Worm (Caenorhabditis elegans) whole organism, late embryonic: ENCODE results near the gene nhr-88.

Experiments used
- C38D4.7 ChIP-seq: fragments of 200-800 bp; sonication (Bioruptor generic); optimal IDR thresholded peaks from 2 replicates; lab custom pipeline; 2018; ENCODE audit warnings: mild to moderate bottlenecking, missing genetic modification characterization, moderate library complexity, missing compliant biosample characterization
- K09A11.1 ChIP-seq: sonication (generic microtip); optimal IDR thresholded peaks from 2 replicates; lab custom pipeline; 2017; ENCODE audit warnings: antibody characterized with exemption, mild to moderate bottlenecking, missing genetic modification characterization, missing compliant biosample characterization; ENCODE audit not compliant: insufficient read depth
- Y22D7AL.16 ChIP-seq: sonication (generic microtip); optimal IDR thresholded peaks from 2 replicates; lab custom pipeline; 2016; ENCODE audit warnings: missing genetic modification characterization, missing compliant biosample characterization
- ceh-18 ChIP-seq: sonication (generic microtip); optimal IDR thresholded peaks from 2 replicates; lab custom pipeline; 2016; ENCODE audit warnings: missing genetic modification characterization, missing compliant biosample characterization
- ceh-22 ChIP-seq: sonication (generic microtip); optimal IDR thresholded peaks from 2 replicates; lab custom pipeline; 2017; ENCODE audit warnings: missing biosample characterization, missing genetic modification characterization
- ceh-30 ChIP-seq: fragments of 150-350 bp; optimal IDR thresholded peaks from 2 replicates; lab custom pipeline; 2014; ENCODE audit warnings: missing biosample characterization, missing genetic modification characterization
- ceh-31 ChIP-seq: sonication (generic microtip); optimal IDR thresholded peaks from 2 replicates; lab custom pipeline; 2016; ENCODE audit warnings: missing genetic modification characterization, missing compliant biosample characterization
- ceh-34 ChIP-seq: sonication (generic microtip); optimal IDR thresholded peaks from 2 replicates; lab custom pipeline; 2016; ENCODE audit warnings: mild to moderate bottlenecking, missing genetic modification characterization, missing compliant biosample characterization
- ceh-9 ChIP-seq: sonication (generic microtip); optimal IDR thresholded peaks from 2 replicates; lab custom pipeline; 2016; ENCODE audit warnings: mild to moderate bottlenecking, missing genetic modification characterization, inconsistent platforms, missing compliant biosample characterization
- dmd-4 ChIP-seq: sonication (generic microtip); optimal IDR thresholded peaks from 2 replicates; lab custom pipeline; 2016; ENCODE audit warnings: borderline replicate concordance, missing genetic modification characterization, missing compliant biosample characterization
- dve-1 ChIP-seq: sonication (generic microtip); optimal IDR thresholded peaks from 2 replicates; lab custom pipeline; 2017; ENCODE audit warnings: antibody characterized with exemption, mild to moderate bottlenecking, missing genetic modification characterization, missing compliant biosample characterization
- elt-2 ChIP-seq: sonication (generic microtip); optimal IDR thresholded peaks from 2 replicates; lab custom pipeline; 2016; ENCODE audit warnings: missing genetic modification reagents, missing genetic modification characterization, missing compliant biosample characterization
- ets-4 ChIP-seq: sonication (generic microtip); optimal IDR thresholded peaks from 2 replicates; lab custom pipeline; 2016; ENCODE audit warnings: missing genetic modification characterization, missing compliant biosample characterization
- eyg-1 ChIP-seq: sonication (generic microtip); optimal IDR thresholded peaks from 2 replicates; lab custom pipeline; 2016; ENCODE audit warnings: missing genotype, missing genetic modification characterization, missing compliant biosample characterization
- fkh-10 ChIP-seq: fragments of 150-350 bp; optimal IDR thresholded peaks from 2 replicates; lab custom pipeline; 2014; ENCODE audit warnings: missing biosample characterization, missing genetic modification reagents, missing genetic modification characterization
- fkh-6 ChIP-seq: sonication (generic microtip); optimal IDR thresholded peaks from 2 replicates; lab custom pipeline; 2016; ENCODE audit warnings: missing genetic modification characterization, missing compliant biosample characterization
- hlh-13 ChIP-seq: fragments of 200-800 bp; sonication (Bioruptor generic); optimal IDR thresholded peaks from 2 replicates; lab custom pipeline; 2018; ENCODE audit warnings: mild to moderate bottlenecking, missing genetic modification characterization, missing compliant biosample characterization
- hlh-15 ChIP-seq: sonication (generic microtip); optimal IDR thresholded peaks from 2 replicates; lab custom pipeline; 2016; ENCODE audit warnings: missing genetic modification characterization, missing compliant biosample characterization
- hlh-30 ChIP-seq: sonication (generic microtip); optimal IDR thresholded peaks from 2 replicates; lab custom pipeline; 2017; ENCODE audit warnings: antibody characterized with exemption, missing genetic modification characterization, missing compliant biosample characterization; ENCODE audit not compliant: insufficient read depth
- hlh-8 ChIP-seq: sonication (generic microtip); optimal IDR thresholded peaks from 2 replicates; lab custom pipeline; 2016; ENCODE audit warnings: missing genotype, missing genetic modification characterization, missing compliant biosample characterization
- lim-6 ChIP-seq: sonication (generic microtip); optimal IDR thresholded peaks from 2 replicates; lab custom pipeline; 2016; ENCODE audit warnings: missing genetic modification characterization, missing compliant biosample characterization
- madf-2 ChIP-seq: sonication (generic microtip); optimal IDR thresholded peaks from 2 replicates; lab custom pipeline; 2017; ENCODE audit warnings: missing genetic modification characterization, missing compliant biosample characterization
- mec-3 ChIP-seq: sonication (generic microtip); optimal IDR thresholded peaks from 2 replicates; lab custom pipeline; 2016; ENCODE audit warnings: borderline replicate concordance, missing genetic modification characterization, missing compliant biosample characterization
- nfya-1 ChIP-seq: sonication (generic microtip); optimal IDR thresholded peaks from 2 replicates; lab custom pipeline; 2017; ENCODE audit warnings: missing genetic modification characterization, mild to moderate bottlenecking, missing compliant biosample characterization, antibody characterized with exemption, moderate library complexity
- nhr-11 ChIP-seq: fragments of 150-350 bp; optimal IDR thresholded peaks from 2 replicates; lab custom pipeline; 2014; ENCODE audit warnings: missing biosample characterization, missing genetic modification characterization
- npax-4 ChIP-seq: sonication (generic microtip); optimal IDR thresholded peaks from 2 replicates; lab custom pipeline; 2016; ENCODE audit warnings: missing genetic modification characterization, missing compliant biosample characterization
- odd-2 ChIP-seq: sonication (generic microtip); optimal IDR thresholded peaks from 2 replicates; lab custom pipeline; 2017; ENCODE audit warnings: antibody characterized with exemption, mild to moderate bottlenecking, missing genetic modification characterization, missing compliant biosample characterization
- pat-9 ChIP-seq: fragments of 200-800 bp; sonication (Bioruptor generic); optimal IDR thresholded peaks from 2 replicates; lab custom pipeline; 2018; ENCODE audit warnings: mild to moderate bottlenecking, missing genetic modification characterization, moderate library complexity, missing compliant biosample characterization
- pax-1 ChIP-seq: fragments of 150-350 bp; optimal IDR thresholded peaks from 2 replicates; lab custom pipeline; 2014; ENCODE audit warnings: missing biosample characterization, missing genetic modification characterization
- ref-2 ChIP-seq: sonication (generic microtip); optimal IDR thresholded peaks from 2 replicates; lab custom pipeline; 2016; ENCODE audit warnings: missing genetic modification characterization, missing compliant biosample characterization
- rnt-1 ChIP-seq: sonication (generic microtip); optimal IDR thresholded peaks from 2 replicates; lab custom pipeline; 2016; ENCODE audit warnings: missing genetic modification characterization, missing compliant biosample characterization
- sdc-2 ChIP-seq: sonication (generic microtip); optimal IDR thresholded peaks from 2 replicates; lab custom pipeline; 2016; ENCODE audit warnings: missing genotype, missing genetic modification characterization, missing compliant biosample characterization
- sox-2 ChIP-seq: fragments of 200-800 bp; sonication (Bioruptor generic); IDR thresholded peaks from 2 replicates; pipeline ENCODE4 v1.3.6; 2022; ENCODE audit warnings: missing genetic modification reagents, missing genetic modification characterization, missing compliant biosample characterization
- sox-4 ChIP-seq: sonication (generic microtip); optimal IDR thresholded peaks from 2 replicates; lab custom pipeline; 2017; ENCODE audit warnings: mild to moderate bottlenecking, missing genetic modification characterization, inconsistent platforms, missing compliant biosample characterization
- syd-9 ChIP-seq: sonication (generic microtip); optimal IDR thresholded peaks from 2 replicates; lab custom pipeline; 2016; ENCODE audit warnings: mild to moderate bottlenecking, missing genetic modification characterization, moderate library complexity, missing compliant biosample characterization
- tbx-2 ChIP-seq: sonication (generic microtip); optimal IDR thresholded peaks from 2 replicates; lab custom pipeline; 2016; ENCODE audit warnings: missing genetic modification characterization, missing compliant biosample characterization
- ttx-3 ChIP-seq: sonication (generic microtip); optimal IDR thresholded peaks from 2 replicates; lab custom pipeline; 2016; ENCODE audit warnings: missing genetic modification reagents, missing genetic modification characterization, missing compliant biosample characterization
- unc-3 ChIP-seq, 2 experiments: fragments of 200-800 bp in 1 of 2; sonication (Bioruptor generic) in 1 of 2; sonication (generic microtip) in 1 of 2; conservative IDR thresholded peaks in 1 of 2; optimal IDR thresholded peaks in 1 of 2; 2 replicates each; pipeline versions ENCODE4 v1.3.6 to Lab custom; 2016 to 2022; ENCODE audit warnings: missing compliant biosample characterization in 2 of 2, missing genetic modification characterization in 2 of 2, missing genetic modification reagents in 1 of 2
- unc-42 ChIP-seq: sonication (generic microtip); optimal IDR thresholded peaks from 2 replicates; lab custom pipeline; 2016; ENCODE audit warnings: missing genotype, missing genetic modification characterization, missing compliant biosample characterization
- unc-55 ChIP-seq: sonication (generic microtip); optimal IDR thresholded peaks from 2 replicates; lab custom pipeline; 2017; ENCODE audit warnings: missing biosample characterization, missing genetic modification reagents, missing genetic modification characterization
- unc-86 ChIP-seq: sonication (generic microtip); optimal IDR thresholded peaks from 2 replicates; lab custom pipeline; 2016; ENCODE audit warnings: missing genetic modification characterization, missing compliant biosample characterization
- zip-5 ChIP-seq: sonication (generic microtip); optimal IDR thresholded peaks from 2 replicates; lab custom pipeline; 2016; ENCODE audit warnings: missing genetic modification characterization, missing compliant biosample characterization

The nhr-88 gene

DNA sequence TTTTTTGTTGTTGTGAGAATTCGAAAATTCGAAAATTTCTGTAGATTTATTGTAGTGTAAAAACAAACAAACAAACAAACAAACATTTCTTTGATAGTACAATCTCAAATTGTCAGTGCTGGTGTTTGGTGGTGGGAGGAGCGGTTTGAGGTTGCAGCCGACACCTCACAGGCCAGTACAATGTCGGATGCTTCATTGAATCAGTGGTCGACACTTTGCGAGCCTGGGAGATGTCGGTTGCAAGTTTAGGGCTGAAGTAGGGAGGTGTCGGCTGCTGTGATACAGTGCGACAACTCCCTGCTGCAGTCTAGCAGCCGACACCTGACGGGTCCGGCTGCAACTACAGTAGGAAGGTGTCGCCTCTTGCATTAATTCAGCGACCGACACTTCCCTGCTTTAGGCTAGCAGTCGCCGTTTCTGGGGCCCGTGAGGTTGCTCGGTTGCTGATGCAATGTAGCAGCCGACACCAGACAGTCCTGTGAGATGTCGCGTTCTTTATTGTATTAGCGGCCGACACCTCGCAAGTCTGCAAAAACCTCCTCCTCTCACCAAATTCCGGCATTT is 9.6 kb downstream of the nhr-88 start:
- no peak for TF ChIP-seq hlh-30 (tag; lab: Kevin White, UChicago)
- TF ChIP-seq K09A11.1 (tag; lab: Kevin White, UChicago), result no peak
- TF ChIP-seq ceh-30 (tag; lab: Kevin White, UChicago), result no peak
- TF ChIP-seq sox-2 (GFP tag; lab: Robert Waterston, UW), result no peak
- no peak for TF ChIP-seq hlh-15 (tag; lab: Kevin White, UChicago)
- TF ChIP-seq nfya-1 (tag; lab: Kevin White, UChicago), result no peak
- TF ChIP-seq mec-3, result no peak
- TF ChIP-seq elt-2 (tag; lab: Kevin White, UChicago), result no peak
- TF ChIP-seq fkh-6 (tag; lab: Kevin White, UChicago), result no peak
- no peak for TF ChIP-seq ceh-22 (tag; lab: Kevin White, UChicago)
- TF ChIP-seq zip-5 (tag; lab: Kevin White, UChicago), result no peak
- TF ChIP-seq npax-4 (tag; lab: Kevin White, UChicago), result no peak
- TF ChIP-seq pax-1, result no peak
- TF ChIP-seq ets-4 (tag; lab: Kevin White, UChicago), result no peak
- no peak for TF ChIP-seq lim-6 (tag; lab: Kevin White, UChicago)

DNA sequence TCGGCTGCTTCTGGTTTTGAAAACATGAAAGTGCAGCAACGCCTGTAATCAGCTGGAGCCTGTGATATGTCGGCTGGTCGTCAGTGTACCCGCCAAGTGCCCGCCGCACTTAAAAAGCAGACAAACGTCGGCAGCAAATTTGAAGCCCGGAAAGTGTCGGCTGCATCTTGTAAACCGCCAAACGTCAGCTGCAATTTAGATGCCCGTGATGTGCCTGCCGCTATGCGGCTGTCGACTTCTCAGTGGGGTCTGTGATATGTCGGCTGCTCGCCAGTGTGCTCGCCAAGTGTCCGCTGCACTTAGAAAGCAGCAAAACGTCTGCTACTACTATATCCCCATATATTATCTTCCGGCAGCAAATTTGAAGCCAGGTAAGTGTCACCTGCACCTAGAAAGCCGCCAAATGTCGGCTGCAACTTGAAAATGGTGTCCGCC is 10.7 kb downstream of the nhr-88 start:
- TF ChIP-seq ref-2 (tag; lab: Kevin White, UChicago) (no peak), fkh-10 (GFP tag; lab: Kevin White, UChicago) (no peak), dve-1 (tag; lab: Kevin White, UChicago) (no peak), pat-9 (no peak), npax-4 (tag; lab: Kevin White, UChicago) (no peak), eyg-1 (tag; lab: Kevin White, UChicago) (no peak), odd-2 (tag; lab: Kevin White, UChicago) (no peak), sox-4 (tag; lab: Kevin White, UChicago) (no peak), ceh-22 (tag; lab: Kevin White, UChicago) (no peak), nhr-11 (no peak), sdc-2 (tag; lab: Kevin White, UChicago) (no peak), unc-86 (tag; lab: Kevin White, UChicago) (no peak), mec-3 (no peak), unc-3 (GFP tag; conservative IDR thresholded peaks at IDR 0.05; lab: Robert Waterston, UW) (no peak), unc-3 (tag; optimal IDR thresholded peaks at IDR 0.05; lab: Kevin White, UChicago) (no peak), hlh-13 (GFP tag; lab: Kevin White, UChicago) (no peak)

- TF ChIP-seq tbx-2 (tag; lab: Kevin White, UChicago), result peak; percentile 49
- TF ChIP-seq ttx-3 (tag; lab: Kevin White, UChicago), result no peak
- peak; percentile 50 for TF ChIP-seq ceh-34
- TF ChIP-seq rnt-1, result peak; percentile 24
- TF ChIP-seq madf-2 (tag; lab: Kevin White, UChicago), result no peak
- no peak for TF ChIP-seq dmd-4 (tag; lab: Kevin White, UChicago)
- no peak for TF ChIP-seq unc-42 (tag; lab: Kevin White, UChicago)
- peak; percentile 60 for TF ChIP-seq nfya-1 (tag; lab: Kevin White, UChicago)
- no peak for TF ChIP-seq pax-1
- no peak for TF ChIP-seq Y22D7AL.16 (tag; lab: Kevin White, UChicago)
- peak; percentile 31 for TF ChIP-seq ref-2 (tag; lab: Kevin White, UChicago)
- TF ChIP-seq C38D4.7 (GFP tag; lab: Kevin White, UChicago), result no peak
- TF ChIP-seq hlh-8 (tag; lab: Kevin White, UChicago), result peak; percentile 14
- TF ChIP-seq ceh-18, result peak; percentile 2
- TF ChIP-seq unc-55 (GFP tag; lab: Kevin White, UChicago), result peak; percentile 29
- peak; percentile 50 for TF ChIP-seq ceh-31
- TF ChIP-seq hlh-30 (tag; lab: Kevin White, UChicago), result peak; percentile 36
- no peak for TF ChIP-seq syd-9 (tag; lab: Kevin White, UChicago)
- 0 out of 2 replicates have a peak, but pooled peaks have one; percentile 19 for TF ChIP-seq unc-3 (GFP tag; conservative IDR thresholded peaks at IDR 0.05; lab: Robert Waterston, UW)
- TF ChIP-seq unc-3 (tag; optimal IDR thresholded peaks at IDR 0.05; lab: Kevin White, UChicago), result no peak
- no peak for TF ChIP-seq fkh-6 (tag; lab: Kevin White, UChicago)
- no peak for TF ChIP-seq ceh-9
Observed at ce11 chrII:2987854-2988350, 11.5 kb downstream of the nhr-88 start, which contains the start of gene lido-7. Gene lido-7, plus strand, starts transcription at chrII:2988300.
